Worm (Caenorhabditis elegans) whole organism, midembryonic: ENCODE measurements around the gene F07B10.4.

Experiments used
- T22C8.4 ChIP-seq: fragments of 200-800 bp; sonication (Bioruptor generic); IDR thresholded peaks from 2 replicates; pipeline ENCODE4 v1.3.6; 2022; ENCODE audit warnings: missing genetic modification characterization, missing compliant biosample characterization
- cog-1 ChIP-seq: sonication (generic microtip); optimal IDR thresholded peaks from 2 replicates; lab custom pipeline; 2016; ENCODE audit warnings: missing genetic modification characterization, missing compliant biosample characterization
- flt-1 ChIP-seq: fragments of 200-800 bp; sonication (Bioruptor generic); IDR thresholded peaks from 2 replicates; pipeline ENCODE4 v1.3.6; 2022; ENCODE audit warnings: missing genetic modification characterization, missing compliant biosample characterization
- klf-2 ChIP-seq: fragments of 200-800 bp; sonication (Bioruptor generic); conservative IDR thresholded peaks from 2 replicates; pipeline ENCODE4 v1.3.6; 2022; ENCODE audit warnings: missing genetic modification reagents, missing genetic modification characterization, missing compliant biosample characterization
- ztf-23 ChIP-seq: fragments of 200-800 bp; sonication (Bioruptor generic); IDR thresholded peaks from 2 replicates; pipeline ENCODE4 v1.3.6; 2022; ENCODE audit warnings: missing genetic modification reagents, missing genetic modification characterization, missing compliant biosample characterization
- ztf-29 ChIP-seq: fragments of 200-800 bp; sonication (Bioruptor generic); IDR thresholded peaks from 2 replicates; pipeline ENCODE4 v1.3.6; 2022; ENCODE audit warnings: missing genetic modification reagents, missing genetic modification characterization, missing compliant biosample characterization

ce11 chrV:11214569-11214968 is 48.4 kb downstream of the F07B10.4 start:
- TF ChIP-seq ztf-23 (GFP tag; lab: Robert Waterston, UW) = no peak
- TF ChIP-seq T22C8.4 (GFP tag; lab: Robert Waterston, UW) = no peak
- TF ChIP-seq klf-2 = no peak
- TF ChIP-seq cog-1 (tag; lab: Kevin White, UChicago) = no peak
- no peak for TF ChIP-seq ztf-29 (GFP tag; lab: Robert Waterston, UW)
- TF ChIP-seq flt-1 (GFP tag; lab: Robert Waterston, UW) = no peak
